Worm (Caenorhabditis elegans) whole organism, young adult: ENCODE measurements around the gene ufc-1.

ENCODE experiments used
- ama-1 ChIP-seq, 3 experiments: fragments of 150-350 bp in 1 of 3; sonication (generic microtip) in 2 of 3; optimal IDR thresholded peaks; 2 replicates each; lab custom pipeline; 2014 to 2018; ENCODE audit warnings: missing biosample characterization in 2 of 3, missing genetic modification characterization in 2 of 3, missing genetic modification reagents in 2 of 3
- egrh-3 ChIP-seq: fragments of 200-800 bp; sonication (Bioruptor generic); IDR thresholded peaks from 2 replicates; pipeline ENCODE4 v1.3.6; 2022; ENCODE audit warnings: missing genetic modification reagents, missing genetic modification characterization, missing compliant biosample characterization
- rcor-1 ChIP-seq: fragments of 200-800 bp; sonication (Bioruptor generic); IDR thresholded peaks from 2 replicates; pipeline ENCODE4 v1.3.6; 2022; ENCODE audit warnings: missing genetic modification reagents, missing genetic modification characterization, missing compliant biosample characterization

DNA sequence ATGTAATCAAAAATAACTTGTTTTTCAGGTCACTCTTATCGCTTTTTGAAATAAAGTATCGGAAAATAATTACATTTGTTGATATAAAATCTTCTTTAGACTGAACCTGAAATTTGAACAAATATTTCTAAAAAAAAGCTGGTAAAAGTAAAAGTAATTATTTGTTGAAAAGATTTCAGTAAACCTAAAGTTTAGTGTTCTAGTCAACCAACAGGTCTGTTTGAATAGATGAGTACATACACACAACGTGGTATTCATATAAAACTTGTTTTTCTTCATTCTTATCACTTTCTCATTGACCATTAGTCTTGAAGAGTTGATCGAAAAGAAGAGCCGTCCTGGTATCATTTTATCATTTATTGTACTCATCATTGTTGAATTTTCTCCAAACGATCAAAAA lies 11.7 kb upstream of the ufc-1 start, which contains the start of gene C40H1.9:
- TF ChIP-seq ama-1 (optimal IDR thresholded peaks at IDR 0.05; lab: Kevin White, UChicago) (no peak), ama-1 (GFP tag; optimal IDR thresholded peaks at IDR 0.05; lab: Kevin White, UChicago) (no peak), rcor-1 (GFP tag; lab: Robert Waterston, UW) (no peak), egrh-3 (GFP tag; lab: Robert Waterston, UW) (no peak)
